Worm (Caenorhabditis elegans) whole organism, L2 larva: Measurements from ENCODE around the gene lgc-57.

Source experiments
- lin-13 ChIP-seq: fragments of 150-350 bp; optimal IDR thresholded peaks from 2 replicates; lab custom pipeline; 2014; ENCODE audit warnings: missing biosample characterization, missing genetic modification reagents, missing genetic modification characterization
- mdl-1 ChIP-seq, 2 experiments: fragments of 150-350 bp in 1 of 2; sonication (generic microtip) in 1 of 2; optimal IDR thresholded peaks; 2 replicates each; lab custom pipeline; 2017; ENCODE audit warnings: missing biosample characterization in 2 of 2, missing genetic modification characterization in 2 of 2
- snpc-4 ChIP-seq: fragments of 150-350 bp; optimal IDR thresholded peaks from 2 replicates; lab custom pipeline; 2014; ENCODE audit warnings: missing biosample characterization, missing genetic modification characterization
- unc-39 ChIP-seq: fragments of 150-350 bp; optimal IDR thresholded peaks from 2 replicates; lab custom pipeline; 2014; ENCODE audit warnings: missing biosample characterization, missing genetic modification characterization

DNA sequence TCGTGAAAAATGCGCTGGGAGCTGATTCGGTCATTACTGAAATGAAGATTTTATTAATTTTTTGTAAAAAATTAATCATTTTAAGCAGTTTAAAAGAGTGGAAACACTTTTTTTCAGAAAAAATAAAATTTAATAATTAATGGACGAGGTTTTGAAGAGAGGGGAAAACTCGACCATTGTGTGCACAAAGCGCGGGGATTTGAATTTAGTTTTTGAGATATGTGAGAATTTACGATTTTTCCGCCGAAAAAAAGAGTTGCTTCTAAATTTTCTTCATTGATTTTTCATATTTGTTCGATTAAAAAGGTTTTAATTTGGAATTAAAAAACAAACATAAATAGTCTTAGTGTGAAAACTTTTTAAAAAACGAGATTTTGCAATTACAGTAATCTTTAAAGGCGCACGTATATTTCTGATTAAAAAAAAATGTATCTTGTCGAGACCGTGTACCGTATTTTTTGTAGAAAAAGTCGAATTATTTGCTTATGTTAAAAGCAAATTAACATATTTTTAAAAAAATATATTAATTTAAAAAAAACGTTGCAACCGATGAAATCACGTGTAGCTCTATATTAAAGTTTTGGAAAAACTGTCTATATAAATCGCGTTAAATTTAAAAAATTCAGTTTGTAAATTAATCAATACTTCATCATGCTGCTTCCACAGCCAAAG lies 19.6 kb downstream of the lgc-57 start, which contains the start of the genes dph-2 and C09G5.7:
- TF ChIP-seq lin-13 (GFP tag; lab: Kevin White, UChicago) (no peak), snpc-4 (tag; lab: Kevin White, UChicago) (no peak), unc-39 (no peak), mdl-1 (tag; optimal IDR thresholded peaks at IDR 0.05; lab: Kevin White, UChicago) (no peak)
